Fruit fly (Drosophila melanogaster) Kc167 (cell line): ENCODE data around the gene Eip63F-1.

ENCODE experiments used
- Myc ChIP-seq: fragments of >200 bp; optimal IDR thresholded peaks from 2 replicates; lab custom pipeline; 2017; ENCODE audit warnings: missing external identifiers
- h ChIP-seq: fragments of >200 bp; optimal IDR thresholded peaks from 3 replicates; lab custom pipeline; 2018; ENCODE audit warnings: missing external identifiers
- insv ChIP-seq: fragments of >200 bp; optimal IDR thresholded peaks from 3 replicates; lab custom pipeline; 2018; ENCODE audit warnings: missing external identifiers
- psq ChIP-seq: fragments of >200 bp; optimal IDR thresholded peaks from 2 replicates; lab custom pipeline; 2017; ENCODE audit warnings: missing external identifiers
- ttk ChIP-seq: sonication (Bioruptor generic); optimal IDR thresholded peaks from 2 replicates; lab custom pipeline; 2017; ENCODE audit warnings: missing external identifiers

dm6 chr3L:3878734-3879310 lies 56.6 kb downstream of the Eip63F-1 start:
- no peak for TF ChIP-seq Myc (lab: Kevin White, UChicago)
- no peak for TF ChIP-seq ttk (lab: Kevin White, UChicago)
- TF ChIP-seq h: no peak
- no peak for TF ChIP-seq psq (lab: Kevin White, UChicago)
- TF ChIP-seq insv (lab: Kevin White, UChicago): no peak
